Fruit fly (Drosophila melanogaster): ENCODE data around the gene CG4558.

CG4558 gene

dm6 chrX:6853384-6853783, 3.8 kb downstream of the CG4558 start (continued):
- no peak for TF ChIP-seq Sox102F (GFP tag; optimal IDR thresholded peaks at IDR 0.05)
- TF ChIP-seq br (optimal IDR thresholded peaks at IDR 0.05) = no peak
- TF ChIP-seq z (GFP tag; IDR thresholded peaks at IDR 0.05) = no peak
- TF ChIP-seq mam (GFP tag; optimal IDR thresholded peaks at IDR 0.05) = no peak
- no peak for TF ChIP-seq CG11085 (GFP tag; IDR thresholded peaks at IDR 0.05)
- TF ChIP-seq seq (GFP tag; IDR thresholded peaks at IDR 0.05) = peak; percentile 38; the same call in 1 of the 2 replicates
- no peak for TF ChIP-seq CG15696 (tag; optimal IDR thresholded peaks at IDR 0.05)
- TF ChIP-seq HLH54F (GFP tag; optimal IDR thresholded peaks at IDR 0.05) = no peak
- no peak for TF ChIP-seq dati (GFP tag; IDR thresholded peaks at IDR 0.05)
- TF ChIP-seq CG3163 (GFP tag; optimal IDR thresholded peaks at IDR 0.05) = peak; percentile 24
- no peak for TF ChIP-seq CG6683 (GFP tag; optimal IDR thresholded peaks at IDR 0.05)
- no peak for TF ChIP-seq knrl (GFP tag; IDR thresholded peaks at IDR 0.05; ENCODE audit: partially characterized antibody)
- no peak for TF ChIP-seq ap (GFP tag; IDR thresholded peaks at IDR 0.05)
- no peak for TF ChIP-seq Bgb (GFP tag; IDR thresholded peaks at IDR 0.05; ENCODE audit: partially characterized antibody)
- TF ChIP-seq ttk (GFP tag; IDR thresholded peaks at IDR 0.05) = peak; percentile 68
- TF ChIP-seq MBD-R2 (GFP tag; IDR thresholded peaks at IDR 0.05) = no peak
- no peak for TF ChIP-seq CG13775 (GFP tag; optimal IDR thresholded peaks at IDR 0.05)
- no peak for TF ChIP-seq Sry-δ (GFP tag; optimal IDR thresholded peaks at IDR 0.05)
- peak; percentile 66; the same call in 1 of the 2 replicates for TF ChIP-seq CG32767 (GFP tag; IDR thresholded peaks at IDR 0.05)
- TF ChIP-seq kah (GFP tag; optimal IDR thresholded peaks at IDR 0.05) = no peak
- TF ChIP-seq mirr (GFP tag; optimal IDR thresholded peaks at IDR 0.05) = peak; percentile 78
- TF ChIP-seq stwl (tag; optimal IDR thresholded peaks at IDR 0.05) = no peak
- TF ChIP-seq ERR (GFP tag; optimal IDR thresholded peaks at IDR 0.05) = no peak
- TF ChIP-seq oc (tag; optimal IDR thresholded peaks at IDR 0.05) = peak; percentile 0
- TF ChIP-seq CG34422 (GFP tag; IDR thresholded peaks at IDR 0.05) = peak; percentile 18; the same call in 1 of the 3 replicates
- TF ChIP-seq CG4730 (GFP tag; IDR thresholded peaks at IDR 0.05) = no peak
- TF ChIP-seq ase (GFP tag; IDR thresholded peaks at IDR 0.05) = no peak
- TF ChIP-seq Nf-YA (GFP tag; IDR thresholded peaks at IDR 0.05) = no peak
- no peak for TF ChIP-seq lola (GFP tag; optimal IDR thresholded peaks at IDR 0.05)
- TF ChIP-seq CG9215 (GFP tag; IDR thresholded peaks at IDR 0.05) = no peak
- TF ChIP-seq CG7963 (GFP tag; IDR thresholded peaks at IDR 0.05; ENCODE audit: partially characterized antibody) = no peak
- peak; percentile 52 for TF ChIP-seq sqz (GFP tag; optimal IDR thresholded peaks at IDR 0.05)
- TF ChIP-seq ewg (GFP tag; optimal IDR thresholded peaks at IDR 0.05) = no peak
- no peak for TF ChIP-seq emc (GFP tag; optimal IDR thresholded peaks at IDR 0.05)
- TF ChIP-seq bcd (GFP tag; optimal IDR thresholded peaks at IDR 0.05) = no peak
- TF ChIP-seq Fer3 (tag; optimal IDR thresholded peaks at IDR 0.05) = no peak
- no peak for TF ChIP-seq Poxn (GFP tag; IDR thresholded peaks at IDR 0.05)
- no peak for TF ChIP-seq Ptx1 (GFP tag; IDR thresholded peaks at IDR 0.05)
- no peak for TF ChIP-seq CG10321 (GFP tag; IDR thresholded peaks at IDR 0.05)
- no peak for TF ChIP-seq MESR4 (GFP tag; optimal IDR thresholded peaks at IDR 0.05)
- TF ChIP-seq vnd (GFP tag; IDR thresholded peaks at IDR 0.05; ENCODE audit: partially characterized antibody) = no peak
- TF ChIP-seq MTF-1 (GFP tag; optimal IDR thresholded peaks at IDR 0.05; ENCODE audit: borderline replicate concordance) = no peak
- TF ChIP-seq CG30431 (GFP tag; optimal IDR thresholded peaks at IDR 0.05) = no peak
- TF ChIP-seq CG8359 (GFP tag; optimal IDR thresholded peaks at IDR 0.05; ENCODE audit: borderline replicate concordance) = no peak
- TF ChIP-seq CG15269 (tag; optimal IDR thresholded peaks at IDR 0.05) = no peak
- TF ChIP-seq inv (GFP tag; IDR thresholded peaks at IDR 0.05; ENCODE audit: partially characterized antibody) = no peak
- TF ChIP-seq gfzf (GFP tag; optimal IDR thresholded peaks at IDR 0.05) = no peak
- TF ChIP-seq fd64A (GFP tag; optimal IDR thresholded peaks at IDR 0.05) = no peak
- TF ChIP-seq Six4 (GFP tag; optimal IDR thresholded peaks at IDR 0.05) = no peak
- no peak for TF ChIP-seq nerfin-2 (GFP tag; IDR thresholded peaks at IDR 0.05; ENCODE audit: partially characterized antibody)
- peak; percentile 77; the same call in 1 of the 2 replicates for TF ChIP-seq chm (GFP tag; IDR thresholded peaks at IDR 0.05)

Data from whole organism, embryonic.